Worm (Caenorhabditis elegans) whole organism, L4 larva: ENCODE measurements around the gene Y67D8B.1.

Experiments
- D1046.2 ChIP-seq: fragments of 200-800 bp; sonication (Bioruptor generic); IDR thresholded peaks from 2 replicates; pipeline ENCODE4 v1.3.6; 2022; ENCODE audit warnings: missing genetic modification characterization, missing compliant biosample characterization
- F10B5.3 ChIP-seq: sonication (generic microtip); optimal IDR thresholded peaks from 2 replicates; lab custom pipeline; 2016; ENCODE audit warnings: mild to moderate bottlenecking, missing genetic modification characterization, missing compliant biosample characterization
- F26F4.8 ChIP-seq: fragments of 200-800 bp; sonication (Bioruptor generic); conservative IDR thresholded peaks from 2 replicates; pipeline ENCODE4 v1.3.6; 2022; ENCODE audit warnings: missing genetic modification characterization, missing compliant biosample characterization
- F37D6.2 ChIP-seq: sonication (generic microtip); optimal IDR thresholded peaks from 2 replicates; lab custom pipeline; 2016; ENCODE audit warnings: mild to moderate bottlenecking, missing genetic modification characterization, missing compliant biosample characterization
- F44E2.7 ChIP-seq: fragments of 200-800 bp; sonication (Bioruptor generic); IDR thresholded peaks from 2 replicates; pipeline ENCODE4 v2.1.2; 2022; ENCODE audit warnings: missing genetic modification characterization, missing compliant biosample characterization
- F49E8.2 ChIP-seq: sonication (generic microtip); optimal IDR thresholded peaks from 2 replicates; lab custom pipeline; 2016; ENCODE audit warnings: missing compliant biosample characterization, mild to moderate bottlenecking, missing genetic modification characterization, borderline replicate concordance
- R02D3.7 ChIP-seq: fragments of 150-350 bp; sonication (generic microtip); optimal IDR thresholded peaks from 3 replicates; lab custom pipeline; 2014; ENCODE audit warnings: missing biosample characterization, missing genetic modification characterization
- T26A8.4 ChIP-seq: fragments of 200-800 bp; sonication (Bioruptor generic); IDR thresholded peaks from 2 replicates; pipeline ENCODE4 v1.3.6; 2022; ENCODE audit warnings: missing genetic modification characterization, missing compliant biosample characterization
- ZK337.2 ChIP-seq: fragments of 200-800 bp; sonication (Bioruptor generic); IDR thresholded peaks from 2 replicates; pipeline ENCODE4 v1.3.6; 2022; ENCODE audit warnings: missing genetic modification reagents, missing genetic modification characterization, missing compliant biosample characterization
- ZK546.5 ChIP-seq, 2 experiments: sonication (generic microtip); optimal IDR thresholded peaks; 2 replicates each; lab custom pipeline; 2017; ENCODE audit warnings: missing biosample characterization in 2 of 2, missing genetic modification characterization in 2 of 2
- aha-1 ChIP-seq: fragments of 150-350 bp; peaks from one replicate; lab custom pipeline; 2014; ENCODE audit warnings: missing biosample characterization, missing genetic modification characterization
- aly-2 ChIP-seq: sonication (generic microtip); optimal IDR thresholded peaks from 2 replicates; lab custom pipeline; 2018; ENCODE audit warnings: missing biosample characterization, missing genetic modification characterization
- ceh-32 ChIP-seq: sonication (generic microtip); optimal IDR thresholded peaks from 2 replicates; lab custom pipeline; 2016; ENCODE audit warnings: mild to moderate bottlenecking, missing genetic modification characterization, missing compliant biosample characterization; ENCODE audit not compliant: poor library complexity
- ceh-44 ChIP-seq: fragments of 200-800 bp; sonication (Bioruptor generic); IDR thresholded peaks from 2 replicates; pipeline ENCODE4 v1.3.6; 2022; ENCODE audit warnings: missing genetic modification reagents, missing genetic modification characterization, missing compliant biosample characterization
- ces-1 ChIP-seq: fragments of 150-350 bp; sonication (generic microtip); optimal IDR thresholded peaks from 4 replicates; lab custom pipeline; 2014; ENCODE audit warnings: missing biosample characterization, missing genetic modification reagents, missing genetic modification characterization
- daf-16 ChIP-seq, 3 experiments: sonication (generic microtip); optimal IDR thresholded peaks; 2 replicates each; lab custom pipeline; 2016 to 2017; ENCODE audit warnings: missing genetic modification characterization in 3 of 3, missing genetic modification reagents in 3 of 3, mild to moderate bottlenecking in 2 of 3, missing compliant biosample characterization in 2 of 3, missing biosample characterization in 1 of 3, moderate library complexity in 1 of 3
- dmd-6 ChIP-seq: fragments of 200-800 bp; sonication (Bioruptor generic); IDR thresholded peaks from 2 replicates; pipeline ENCODE4 v1.3.6; 2022; ENCODE audit warnings: missing genetic modification reagents, missing genetic modification characterization, missing compliant biosample characterization
- dmd-9 ChIP-seq: fragments of 200-800 bp; sonication (Bioruptor generic); IDR thresholded peaks from 2 replicates; pipeline ENCODE4 v1.3.6; 2022; ENCODE audit warnings: missing genetic modification reagents, missing genetic modification characterization, missing compliant biosample characterization
- dpl-1 ChIP-seq: fragments of 150-350 bp; optimal IDR thresholded peaks from 2 replicates; lab custom pipeline; 2014; ENCODE audit warnings: missing biosample characterization, missing genetic modification reagents, missing genetic modification characterization
- jun-1 ChIP-seq: fragments of 150-350 bp; optimal IDR thresholded peaks from 2 replicates; lab custom pipeline; 2014; ENCODE audit warnings: missing biosample characterization, missing genetic modification reagents, missing genetic modification characterization
- lin-15B ChIP-seq: fragments of 150-350 bp; sonication (generic microtip); optimal IDR thresholded peaks from 3 replicates; lab custom pipeline; 2014; ENCODE audit warnings: missing biosample characterization, missing genetic modification characterization
- lin-39 ChIP-seq: fragments of 150-350 bp; optimal IDR thresholded peaks from 2 replicates; lab custom pipeline; 2014; ENCODE audit warnings: missing biosample characterization, missing genetic modification reagents, missing genetic modification characterization
- mdl-1 ChIP-seq, 2 experiments: fragments of 150-350 bp in 1 of 2; sonication (generic microtip) in 1 of 2; optimal IDR thresholded peaks; 2 replicates each; lab custom pipeline; 2014 to 2017; ENCODE audit warnings: missing biosample characterization in 2 of 2, missing genetic modification characterization in 2 of 2
- mep-1 ChIP-seq: fragments of 150-350 bp; sonication (generic microtip); optimal IDR thresholded peaks from 3 replicates; lab custom pipeline; 2014; ENCODE audit warnings: missing biosample characterization, missing genetic modification characterization
- mes-2 ChIP-seq: sonication (generic microtip); optimal IDR thresholded peaks from 2 replicates; lab custom pipeline; 2016; ENCODE audit warnings: missing genotype, mild to moderate bottlenecking, missing genetic modification characterization, missing compliant biosample characterization; ENCODE audit not compliant: poor library complexity, severe bottlenecking
- mxl-2 ChIP-seq: fragments of 200-800 bp; sonication (Bioruptor generic); conservative IDR thresholded peaks from 2 replicates; pipeline ENCODE4 v1.3.6; 2022; ENCODE audit warnings: missing genetic modification reagents, missing genetic modification characterization, missing compliant biosample characterization
- mxl-3 ChIP-seq: fragments of 200-800 bp; sonication (Bioruptor generic); optimal IDR thresholded peaks from 2 replicates; lab custom pipeline; 2018; ENCODE audit warnings: mild to moderate bottlenecking, missing genetic modification characterization, missing compliant biosample characterization
- nhr-10 ChIP-seq: fragments of 150-350 bp; optimal IDR thresholded peaks from 2 replicates; lab custom pipeline; 2014; ENCODE audit warnings: missing biosample characterization, missing genetic modification characterization
- nhr-237 ChIP-seq: sonication (generic microtip); optimal IDR thresholded peaks from 2 replicates; lab custom pipeline; 2017; ENCODE audit warnings: missing biosample characterization, missing genetic modification characterization
- nhr-25 ChIP-seq: sonication (generic microtip); optimal IDR thresholded peaks from 2 replicates; lab custom pipeline; 2017; ENCODE audit warnings: missing genetic modification characterization, mild to moderate bottlenecking, missing compliant biosample characterization, antibody characterized with exemption, moderate library complexity, borderline replicate concordance; ENCODE audit not compliant: insufficient read depth
- nhr-28 ChIP-seq: fragments of 150-350 bp; optimal IDR thresholded peaks from 2 replicates; lab custom pipeline; 2014; ENCODE audit warnings: missing biosample characterization, missing genetic modification characterization
- nhr-41 ChIP-seq: fragments of 200-800 bp; sonication (Bioruptor generic); IDR thresholded peaks from 2 replicates; pipeline ENCODE4 v1.3.6; 2022; ENCODE audit warnings: missing genetic modification reagents, missing genetic modification characterization, missing compliant biosample characterization
- nhr-48 ChIP-seq: sonication (generic microtip); optimal IDR thresholded peaks from 2 replicates; lab custom pipeline; 2016; ENCODE audit warnings: mild to moderate bottlenecking, missing genetic modification characterization, missing compliant biosample characterization
- nhr-6 ChIP-seq: fragments of 150-350 bp; optimal IDR thresholded peaks from 2 replicates; lab custom pipeline; 2014; ENCODE audit warnings: missing biosample characterization, missing genetic modification characterization
- nhr-76 ChIP-seq: fragments of 150-350 bp; optimal IDR thresholded peaks from 2 replicates; lab custom pipeline; 2014; ENCODE audit warnings: missing biosample characterization, missing genetic modification characterization
- nhr-77 ChIP-seq: fragments of 150-350 bp; optimal IDR thresholded peaks from 2 replicates; lab custom pipeline; 2014; ENCODE audit warnings: missing biosample characterization, missing genetic modification characterization
- pqm-1 ChIP-seq: sonication (generic microtip); optimal IDR thresholded peaks from 2 replicates; lab custom pipeline; 2017; ENCODE audit warnings: missing biosample characterization, missing genetic modification characterization
- rbr-2 ChIP-seq: sonication (generic microtip); optimal IDR thresholded peaks from 2 replicates; lab custom pipeline; 2016; ENCODE audit warnings: missing genotype, missing genetic modification characterization, missing compliant biosample characterization
- sdz-12 ChIP-seq: fragments of 200-800 bp; sonication (Bioruptor generic); optimal IDR thresholded peaks from 2 replicates; lab custom pipeline; 2018; ENCODE audit warnings: mild to moderate bottlenecking, missing genetic modification characterization, missing compliant biosample characterization
- set-16 ChIP-seq: fragments of 200-800 bp; sonication (Bioruptor generic); IDR thresholded peaks from 2 replicates; pipeline ENCODE4 v1.3.6; 2022; ENCODE audit warnings: missing genetic modification reagents, missing genetic modification characterization, missing compliant biosample characterization
- snpc-1.2 ChIP-seq: fragments of 200-800 bp; sonication (Bioruptor generic); IDR thresholded peaks from 2 replicates; pipeline ENCODE4 v1.3.6; 2022; ENCODE audit warnings: missing genetic modification reagents, missing genetic modification characterization, missing compliant biosample characterization
- snpc-4 ChIP-seq: fragments of 150-350 bp; optimal IDR thresholded peaks from 2 replicates; lab custom pipeline; 2014; ENCODE audit warnings: missing biosample characterization, missing genetic modification characterization
- spr-1 ChIP-seq: sonication (generic microtip); optimal IDR thresholded peaks from 2 replicates; lab custom pipeline; 2016; ENCODE audit warnings: mild to moderate bottlenecking, missing genetic modification characterization, missing compliant biosample characterization
- spr-3 ChIP-seq: fragments of 200-800 bp; sonication (Bioruptor generic); optimal IDR thresholded peaks from 2 replicates; lab custom pipeline; 2018; ENCODE audit warnings: mild to moderate bottlenecking, missing genetic modification characterization, missing compliant biosample characterization
- vab-7 ChIP-seq: fragments of 200-800 bp; sonication (Bioruptor generic); IDR thresholded peaks from 2 replicates; pipeline ENCODE4 v1.3.6; 2022; ENCODE audit warnings: missing genetic modification reagents, missing genetic modification characterization, missing compliant biosample characterization
- zag-1 ChIP-seq: fragments of 150-350 bp; optimal IDR thresholded peaks from 2 replicates; lab custom pipeline; 2014; ENCODE audit warnings: missing biosample characterization, missing genetic modification characterization
- zfp-3 ChIP-seq: fragments of 200-800 bp; sonication (Bioruptor generic); conservative IDR thresholded peaks from 2 replicates; pipeline ENCODE4 v1.3.6; 2022; ENCODE audit warnings: missing genetic modification reagents, missing genetic modification characterization, missing compliant biosample characterization
- zip-11 ChIP-seq: fragments of 200-800 bp; sonication (Bioruptor generic); IDR thresholded peaks from 2 replicates; pipeline ENCODE4 v1.3.6; 2022; ENCODE audit warnings: missing genetic modification characterization, missing compliant biosample characterization
- zip-2 ChIP-seq: fragments of 150-350 bp; optimal IDR thresholded peaks from 2 replicates; lab custom pipeline; 2014; ENCODE audit warnings: missing biosample characterization, missing genetic modification characterization

Y67D8B.1 gene

ce11 chrIV:3135000-3135399 lies 37.4 kb downstream of the Y67D8B.1 start (continued):
- TF ChIP-seq R02D3.7 (tag; lab: Kevin White, UChicago): no peak
- no peak for TF ChIP-seq dpl-1 (GFP tag; lab: Kevin White, UChicago)
- no peak for TF ChIP-seq snpc-1.2
- TF ChIP-seq zip-2 (tag; lab: Kevin White, UChicago): no peak
- TF ChIP-seq ZK337.2 (GFP tag; lab: Robert Waterston, UW): no peak
- TF ChIP-seq ces-1 (GFP tag; lab: Kevin White, UChicago): peak; percentile 4
- no peak for TF ChIP-seq snpc-4 (tag; lab: Kevin White, UChicago)
- no peak for TF ChIP-seq nhr-6
- no peak for TF ChIP-seq nhr-237 (tag; lab: Kevin White, UChicago)
- TF ChIP-seq zfp-3 (GFP tag; lab: Robert Waterston, UW): no peak
- TF ChIP-seq, all 104 proteins: peak for 18

- TF ChIP-seq mdl-1 (tag; optimal IDR thresholded peaks at IDR 0.05; lab: Kevin White, UChicago) (no peak), zag-1 (tag; lab: Kevin White, UChicago) (no peak), mxl-3 (GFP tag; lab: Kevin White, UChicago) (no peak), F10B5.3 (tag; lab: Kevin White, UChicago) (no peak), mep-1 (peak; percentile 27), dmd-9 (GFP tag; lab: Robert Waterston, UW) (no peak), D1046.2 (no peak), nhr-41 (GFP tag; lab: Robert Waterston, UW) (no peak), daf-16 (GFP tag; optimal IDR thresholded peaks at IDR 0.05; lab: Kevin White, UChicago) (no peak), daf-16 (tag; optimal IDR thresholded peaks at IDR 0.05; lab: Kevin White, UChicago) (peak; percentile 34), ZK546.5 (tag; optimal IDR thresholded peaks at IDR 0.05; lab: Kevin White, UChicago) (no peak), rbr-2 (tag; lab: Kevin White, UChicago) (peak; percentile 16), nhr-76 (tag; lab: Kevin White, UChicago) (no peak), aly-2 (no peak), F26F4.8 (GFP tag; lab: Robert Waterston, UW) (no peak), F37D6.2 (no peak), ceh-44 (no peak), sdz-12 (GFP tag; lab: Kevin White, UChicago) (no peak), mxl-2 (GFP tag; lab: Robert Waterston, UW) (no peak), nhr-48 (no peak), aha-1 (tag; lab: Kevin White, UChicago) (peak; percentile 92), spr-3 (GFP tag; lab: Kevin White, UChicago) (no peak), nhr-77 (no peak), F44E2.7 (GFP tag; lab: Robert Waterston, UW) (no peak), dmd-6 (GFP tag; lab: Robert Waterston, UW) (no peak), mes-2 (tag; lab: Kevin White, UChicago) (no peak), pqm-1 (tag; lab: Kevin White, UChicago) (peak; percentile 54), nhr-10 (tag; lab: Kevin White, UChicago) (no peak), jun-1 (tag; lab: Kevin White, UChicago) (no peak), ceh-32 (no peak), lin-15B (no peak), vab-7 (no peak), nhr-25 (no peak), nhr-28 (tag; lab: Kevin White, UChicago) (peak; percentile 60), spr-1 (tag; lab: Kevin White, UChicago) (no peak), zfp-3 (GFP tag; lab: Robert Waterston, UW) (no peak), set-16 (GFP tag; lab: Robert Waterston, UW) (peak; percentile 11; the same call in 1 of the 2 replicates), zip-11 (GFP tag; lab: Robert Waterston, UW) (no peak), lin-39 (tag; lab: Kevin White, UChicago) (no peak), snpc-4 (tag; lab: Kevin White, UChicago) (no peak), T26A8.4 (no peak), F49E8.2 (no peak)
Observed at ce11 chrIV:3133099-3133817, 39.2 kb downstream of the Y67D8B.1 start, which contains the start of gene mca-3. mca-3 (minus strand) TSS chrIV:3133149.
